Fruit fly (Drosophila melanogaster) whole organism, embryonic: ENCODE measurements around the gene gce.

ENCODE experiments used
- Ada2b ChIP-seq: fragments of 200-800 bp; sonication (Bioruptor generic); IDR thresholded peaks from 2 replicates; pipeline ENCODE4 v1.3.6; 2022; ENCODE audit warnings: missing biosample characterization, missing genetic modification characterization
- Atf3 ChIP-seq: fragments of 200-800 bp; sonication (Bioruptor generic); optimal IDR thresholded peaks from 3 replicates; lab custom pipeline; 2016; ENCODE audit warnings: missing biosample characterization, missing genetic modification characterization
- CG10147 ChIP-seq: fragments of 200-800 bp; sonication (Bioruptor generic); optimal IDR thresholded peaks from 2 replicates; lab custom pipeline; 2019; ENCODE audit warnings: missing biosample characterization, mild to moderate bottlenecking, missing genetic modification characterization, moderate library complexity
- CG10209 ChIP-seq: fragments of 200-800 bp; sonication (Bioruptor generic); optimal IDR thresholded peaks from 3 replicates; lab custom pipeline; 2017; ENCODE audit warnings: missing biosample characterization, mild to moderate bottlenecking, missing genetic modification characterization, missing genetic modification reagents
- CG10274 ChIP-seq: fragments of 200-800 bp; sonication (Bioruptor generic); optimal IDR thresholded peaks from 3 replicates; lab custom pipeline; 2017; ENCODE audit warnings: missing biosample characterization, mild to moderate bottlenecking, missing genetic modification characterization
- CG10565 ChIP-seq: fragments of 200-800 bp; sonication (Bioruptor generic); optimal IDR thresholded peaks from 3 replicates; lab custom pipeline; 2016; ENCODE audit warnings: missing biosample characterization, mild to moderate bottlenecking, missing genetic modification characterization
- CG11695 ChIP-seq: fragments of 200-800 bp; sonication (Bioruptor generic); IDR thresholded peaks from 3 replicates; pipeline ENCODE4 v1.3.6; 2022; ENCODE audit warnings: missing biosample characterization, missing genetic modification characterization
- CG12071 ChIP-seq: fragments of 200-800 bp; sonication (Bioruptor generic); optimal IDR thresholded peaks from 3 replicates; lab custom pipeline; 2018; ENCODE audit warnings: missing biosample characterization, mild to moderate bottlenecking, missing genetic modification characterization
- CG13296 ChIP-seq: fragments of 200-800 bp; sonication (Bioruptor generic); optimal IDR thresholded peaks from 3 replicates; lab custom pipeline; 2018; ENCODE audit warnings: missing biosample characterization, mild to moderate bottlenecking, missing genetic modification characterization
- CG15514 ChIP-seq: fragments of 200-800 bp; sonication (Bioruptor generic); optimal IDR thresholded peaks from 3 replicates; lab custom pipeline; 2017; ENCODE audit warnings: missing biosample characterization, missing genetic modification characterization, mild to moderate bottlenecking, moderate library complexity, missing genetic modification reagents
- CG17612 ChIP-seq: fragments of 200-800 bp; sonication (Bioruptor generic); IDR thresholded peaks from 2 replicates; pipeline ENCODE4 v1.3.6; 2022; ENCODE audit warnings: missing biosample characterization, missing genetic modification characterization
- CG3163 ChIP-seq: fragments of 200-800 bp; sonication (Bioruptor generic); optimal IDR thresholded peaks from 3 replicates; lab custom pipeline; 2016; ENCODE audit warnings: missing biosample characterization, missing genetic modification characterization
- CG32772 ChIP-seq: fragments of 200-800 bp; sonication (Bioruptor generic); IDR thresholded peaks from 2 replicates; pipeline ENCODE4 v1.3.6; 2022; ENCODE audit warnings: missing biosample characterization, missing genetic modification characterization
- CG34376 ChIP-seq: fragments of 200-800 bp; sonication (Bioruptor generic); optimal IDR thresholded peaks from 2 replicates; lab custom pipeline; 2018; ENCODE audit warnings: missing biosample characterization, mild to moderate bottlenecking, missing genetic modification characterization
- CG3847 ChIP-seq: fragments of 200-800 bp; sonication (Bioruptor generic); IDR thresholded peaks from 2 replicates; pipeline ENCODE4 v1.3.6; 2022; ENCODE audit warnings: missing biosample characterization, missing genetic modification characterization
- CG4820 ChIP-seq: fragments of 200-800 bp; sonication (Bioruptor generic); optimal IDR thresholded peaks from 3 replicates; lab custom pipeline; 2016; ENCODE audit warnings: missing biosample characterization, missing genetic modification characterization
- CG5245 ChIP-seq: fragments of 200-800 bp; sonication (Bioruptor generic); optimal IDR thresholded peaks from 3 replicates; lab custom pipeline; 2016; ENCODE audit warnings: missing biosample characterization, missing genetic modification characterization
- CG6683 ChIP-seq: fragments of 200-800 bp; sonication (Bioruptor generic); optimal IDR thresholded peaks from 2 replicates; lab custom pipeline; 2017; ENCODE audit warnings: missing biosample characterization, mild to moderate bottlenecking, missing genetic modification characterization, missing genetic modification reagents
- CG6689 ChIP-seq: fragments of 200-800 bp; sonication (Bioruptor generic); IDR thresholded peaks from 2 replicates; pipeline ENCODE4 v1.3.6; 2022; ENCODE audit warnings: missing biosample characterization, missing genetic modification characterization
- Dip3 ChIP-seq: fragments of 200-800 bp; sonication (Bioruptor generic); optimal IDR thresholded peaks from 3 replicates; lab custom pipeline; 2016; ENCODE audit warnings: missing biosample characterization, missing genetic modification characterization
- Doc2 ChIP-seq: fragments of 200-800 bp; sonication (Bioruptor generic); IDR thresholded peaks from 2 replicates; pipeline ENCODE4 v1.3.6; 2022; ENCODE audit warnings: missing biosample characterization, missing genetic modification characterization
- E2f2 ChIP-seq: fragments of 200-800 bp; sonication (Bioruptor generic); IDR thresholded peaks from 2 replicates; pipeline ENCODE4 v1.3.6; 2022; ENCODE audit warnings: missing biosample characterization, missing genetic modification characterization
- Eip74EF ChIP-seq, 2 experiments: fragments of 200-800 bp in 1 of 2; fragments of >200 bp in 1 of 2; sonication (Bioruptor generic) in 1 of 2; optimal IDR thresholded peaks; 2 replicates each; lab custom pipeline; 2017 to 2019; ENCODE audit warnings: missing biosample characterization in 2 of 2, missing genetic modification characterization in 2 of 2, mild to moderate bottlenecking in 1 of 2, moderate library complexity in 1 of 2
- Ets65A ChIP-seq: fragments of 200-800 bp; sonication (Bioruptor generic); peaks from one replicate; lab custom pipeline; 2016; ENCODE audit warnings: missing biosample characterization, missing genetic modification characterization
- HLH3B ChIP-seq: fragments of 200-800 bp; sonication (Bioruptor generic); IDR thresholded peaks from 2 replicates; pipeline ENCODE4 v1.3.6; 2022; ENCODE audit warnings: missing biosample characterization, missing genetic modification characterization
- MBD-R2 ChIP-seq: fragments of 200-800 bp; sonication (Bioruptor generic); IDR thresholded peaks from 2 replicates; pipeline ENCODE4 v1.3.6; 2022; ENCODE audit warnings: missing biosample characterization, missing genetic modification characterization
- Pdp1 ChIP-seq, 2 experiments: fragments of 200-800 bp; sonication (Bioruptor generic); optimal IDR thresholded peaks; 3 replicates each; lab custom pipeline; 2016; ENCODE audit warnings: missing biosample characterization in 2 of 2, missing genetic modification characterization in 2 of 2, mild to moderate bottlenecking in 1 of 2, moderate library complexity in 1 of 2
- Ptx1 ChIP-seq: fragments of 200-800 bp; sonication (Bioruptor generic); IDR thresholded peaks from 2 replicates; pipeline ENCODE4 v1.3.6; 2022; ENCODE audit warnings: missing biosample characterization, missing genetic modification characterization
- Ssrp ChIP-seq: fragments of 200-800 bp; sonication (Bioruptor generic); optimal IDR thresholded peaks from 2 replicates; lab custom pipeline; 2018; ENCODE audit warnings: missing biosample characterization, mild to moderate bottlenecking, missing genetic modification characterization, moderate library complexity
- Trl ChIP-seq, 3 experiments: fragments of >200 bp in 2 of 3; fragments of 200-800 bp in 1 of 3; sonication (Bioruptor generic) in 1 of 3; optimal IDR thresholded peaks; 2 replicates in 1 of 3; 3 replicates in 2 of 3; lab custom pipeline; 2016 to 2017; ENCODE audit warnings: missing biosample characterization in 1 of 3, missing genetic modification characterization in 1 of 3
- YL-1 ChIP-seq: fragments of 200-800 bp; sonication (Bioruptor generic); optimal IDR thresholded peaks from 3 replicates; lab custom pipeline; 2017; ENCODE audit warnings: missing biosample characterization, mild to moderate bottlenecking, missing genetic modification characterization
- btn ChIP-seq: fragments of 200-800 bp; sonication (Bioruptor generic); optimal IDR thresholded peaks from 2 replicates; lab custom pipeline; 2016; ENCODE audit warnings: missing biosample characterization, missing genetic modification characterization
- crol ChIP-seq: fragments of 200-800 bp; sonication (Bioruptor generic); IDR thresholded peaks from 2 replicates; pipeline ENCODE4 v1.3.6; 2022; ENCODE audit warnings: missing biosample characterization, missing genetic modification characterization
- dmrt11E ChIP-seq: fragments of 200-800 bp; sonication (Bioruptor generic); optimal IDR thresholded peaks from 3 replicates; lab custom pipeline; 2018; ENCODE audit warnings: missing biosample characterization, mild to moderate bottlenecking, missing genetic modification characterization, moderate library complexity
- ems ChIP-seq: fragments of 200-800 bp; sonication (Bioruptor generic); optimal IDR thresholded peaks from 3 replicates; lab custom pipeline; 2016; ENCODE audit warnings: missing biosample characterization, missing genetic modification characterization
- exex ChIP-seq: fragments of 200-800 bp; sonication (Bioruptor generic); optimal IDR thresholded peaks from 4 replicates; lab custom pipeline; 2018; ENCODE audit warnings: missing biosample characterization, mild to moderate bottlenecking, missing genetic modification characterization, moderate library complexity
- gce ChIP-seq: fragments of 200-800 bp; sonication (Bioruptor generic); IDR thresholded peaks from 3 replicates; pipeline ENCODE4 v1.3.6; 2022; ENCODE audit warnings: missing biosample characterization, missing genetic modification characterization
- gem ChIP-seq: fragments of 200-800 bp; sonication (Bioruptor generic); optimal IDR thresholded peaks from 2 replicates; lab custom pipeline; 2019; ENCODE audit warnings: missing biosample characterization, mild to moderate bottlenecking, missing genetic modification characterization, moderate library complexity
- hbn ChIP-seq: fragments of 200-800 bp; sonication (Bioruptor generic); IDR thresholded peaks from 2 replicates; pipeline ENCODE4 v1.3.6; 2022; ENCODE audit warnings: missing biosample characterization, missing genetic modification characterization; ENCODE audit not compliant: partially characterized antibody
- mirr ChIP-seq: fragments of 200-800 bp; sonication (Bioruptor generic); optimal IDR thresholded peaks from 3 replicates; lab custom pipeline; 2018; ENCODE audit warnings: missing biosample characterization, mild to moderate bottlenecking, missing genetic modification characterization
- pfk ChIP-seq: fragments of 200-800 bp; sonication (Bioruptor generic); optimal IDR thresholded peaks from 2 replicates; lab custom pipeline; 2018; ENCODE audit warnings: missing biosample characterization, mild to moderate bottlenecking, missing genetic modification characterization, moderate library complexity
- sens ChIP-seq: fragments of 200-800 bp; sonication (Bioruptor generic); peaks from one replicate; lab custom pipeline; 2016; ENCODE audit warnings: missing biosample characterization, missing genetic modification characterization
- sug ChIP-seq: fragments of 200-800 bp; optimal IDR thresholded peaks from 2 replicates; lab custom pipeline; 2019; ENCODE audit warnings: missing biosample characterization, mild to moderate bottlenecking, missing genetic modification characterization, moderate library complexity
- tap ChIP-seq: fragments of 200-800 bp; optimal IDR thresholded peaks from 3 replicates; lab custom pipeline; 2019; ENCODE audit warnings: missing biosample characterization, mild to moderate bottlenecking, missing genetic modification characterization, moderate library complexity

gce gene

dm6 chrX:15333066-15333874 is 35.7 kb downstream of the gce start, which contains the start of the genes CG9114 and HDAC6 (continued):
- TF ChIP-seq gem (tag; lab: Kevin White, UChicago): no peak
- no peak for TF ChIP-seq CG6683 (GFP tag; lab: Kevin White, UChicago)
- no peak for TF ChIP-seq HLH3B (GFP tag; lab: Robert Waterston, UW)
- no peak for TF ChIP-seq CG6689
- no peak for TF ChIP-seq CG5245 (GFP tag; lab: Kevin White, UChicago)
- peak; percentile 80 for TF ChIP-seq hbn (GFP tag; lab: Robert Waterston, UW)
- no peak for TF ChIP-seq CG10209 (GFP tag; lab: Kevin White, UChicago)
- TF ChIP-seq Dip3 (GFP tag; lab: Kevin White, UChicago): no peak
- no peak for TF ChIP-seq Atf3 (GFP tag; lab: Kevin White, UChicago)
- TF ChIP-seq tap (tag; lab: Kevin White, UChicago): no peak
- TF ChIP-seq, all 482 proteins: peak for 111

dm6 chrX:15334999-15335398 is 37.4 kb downstream of the gce start:
- TF ChIP-seq CG32772 (GFP tag; lab: Robert Waterston, UW): no peak
- no peak for TF ChIP-seq CG10565
- TF ChIP-seq crol (GFP tag; lab: Robert Waterston, UW): 0 out of 2 replicates have a peak, but pooled peaks have one; percentile 22
- peak; percentile 12 for TF ChIP-seq Ets65A (GFP tag; lab: Kevin White, UChicago)
- no peak for TF ChIP-seq Ptx1 (GFP tag; lab: Robert Waterston, UW)
- 0 out of 2 replicates have a peak, but pooled peaks have one; percentile 8 for TF ChIP-seq MBD-R2 (GFP tag; lab: Robert Waterston, UW)
- no peak for TF ChIP-seq gce (GFP tag; lab: Robert Waterston, UW)
- TF ChIP-seq CG12071 (GFP tag; lab: Kevin White, UChicago): no peak
- TF ChIP-seq E2f2 (GFP tag; lab: Robert Waterston, UW): no peak
- TF ChIP-seq hbn (GFP tag; lab: Robert Waterston, UW): no peak
- TF ChIP-seq, all 482 proteins: peak for 3

dm6 chrX:15335845-15336453 is 38.4 kb downstream of the gce start:
- no peak for TF ChIP-seq Eip74EF (GFP tag; optimal IDR thresholded peaks at IDR 0.05; lab: Kevin White, UChicago)
- peak; percentile 73 for TF ChIP-seq exex (tag; lab: Kevin White, UChicago)
- TF ChIP-seq CG3163: no peak
- no peak for TF ChIP-seq CG4820
- TF ChIP-seq CG11695 (GFP tag; lab: Robert Waterston, UW): peak; percentile 67; the same call in 2 of the 3 replicates
- 0 out of 2 replicates have a peak, but pooled peaks have one; percentile 14 for TF ChIP-seq crol (GFP tag; lab: Robert Waterston, UW)
- no peak for TF ChIP-seq btn (GFP tag; lab: Kevin White, UChicago)
- no peak for TF ChIP-seq Trl (optimal IDR thresholded peaks at IDR 0.05; lab: Kevin White, UChicago)
- TF ChIP-seq Trl (GFP tag; optimal IDR thresholded peaks at IDR 0.05; lab: Kevin White, UChicago): no peak
- no peak for TF ChIP-seq CG17612 (GFP tag; lab: Robert Waterston, UW)
- TF ChIP-seq pfk (GFP tag; lab: Kevin White, UChicago): no peak
- TF ChIP-seq Pdp1 (GFP tag; optimal IDR thresholded peaks at IDR 0.05; lab: Kevin White, UChicago): peak in 1 of 2 experiments; percentile 36
- peak; percentile 5 for TF ChIP-seq mirr
- TF ChIP-seq gem (tag; lab: Kevin White, UChicago): no peak
- TF ChIP-seq ems: no peak
- TF ChIP-seq CG3847: no peak
- TF ChIP-seq CG10147 (GFP tag; lab: Kevin White, UChicago): no peak
- no peak for TF ChIP-seq dmrt11E (tag; lab: Kevin White, UChicago)
- TF ChIP-seq CG15514: peak; percentile 20
- peak; percentile 39 for TF ChIP-seq CG34376
- peak; percentile 52 for TF ChIP-seq sens
- peak; percentile 44 for TF ChIP-seq sug (tag; lab: Kevin White, UChicago)
- no peak for TF ChIP-seq YL-1 (GFP tag; lab: Kevin White, UChicago)
- TF ChIP-seq Ada2b (GFP tag; lab: Robert Waterston, UW): no peak
- TF ChIP-seq CG13296: peak; percentile 25
- no peak for TF ChIP-seq Doc2 (GFP tag; lab: Robert Waterston, UW)
- TF ChIP-seq Ssrp (tag; lab: Kevin White, UChicago): no peak
- peak; percentile 12 for TF ChIP-seq CG10274
